Fruit fly (Drosophila melanogaster) whole organism, embryonic: Measurements from ENCODE around the gene pod1.

Experiments
- Asciz ChIP-seq: fragments of 200-800 bp; sonication (Bioruptor generic); optimal IDR thresholded peaks from 2 replicates; lab custom pipeline; 2017; ENCODE audit warnings: missing biosample characterization, mild to moderate bottlenecking, missing genetic modification characterization, missing genetic modification reagents
- CG10274 ChIP-seq: fragments of 200-800 bp; sonication (Bioruptor generic); optimal IDR thresholded peaks from 3 replicates; lab custom pipeline; 2017; ENCODE audit warnings: missing biosample characterization, mild to moderate bottlenecking, missing genetic modification characterization
- CG10462 ChIP-seq: fragments of 200-800 bp; sonication (Bioruptor generic); optimal IDR thresholded peaks from 2 replicates; lab custom pipeline; 2016; ENCODE audit warnings: missing biosample characterization, missing genetic modification characterization
- CG12219 ChIP-seq: fragments of 200-800 bp; sonication (Bioruptor generic); optimal IDR thresholded peaks from 3 replicates; lab custom pipeline; 2018; ENCODE audit warnings: missing biosample characterization, mild to moderate bottlenecking, missing genetic modification characterization
- CG12299 ChIP-seq: fragments of 200-800 bp; sonication (Bioruptor generic); optimal IDR thresholded peaks from 2 replicates; lab custom pipeline; 2018; ENCODE audit warnings: missing biosample characterization, mild to moderate bottlenecking, missing genetic modification characterization
- CG12391 ChIP-seq: fragments of 200-800 bp; sonication (Bioruptor generic); optimal IDR thresholded peaks from 3 replicates; lab custom pipeline; 2018; ENCODE audit warnings: missing biosample characterization, mild to moderate bottlenecking, missing genetic modification characterization, moderate library complexity
- CG14710 ChIP-seq: fragments of 200-800 bp; sonication (Bioruptor generic); optimal IDR thresholded peaks from 3 replicates; lab custom pipeline; 2019; ENCODE audit warnings: missing biosample characterization, mild to moderate bottlenecking, missing genetic modification characterization, moderate library complexity
- CG14860 ChIP-seq: fragments of 200-800 bp; sonication (Bioruptor generic); IDR thresholded peaks from 3 replicates; pipeline ENCODE4 v1.3.6; 2022; ENCODE audit warnings: missing biosample characterization, missing genetic modification characterization; ENCODE audit not compliant: partially characterized antibody
- CG15479 ChIP-seq: fragments of 200-800 bp; sonication (Bioruptor generic); optimal IDR thresholded peaks from 3 replicates; lab custom pipeline; 2019; ENCODE audit warnings: missing biosample characterization, mild to moderate bottlenecking, missing genetic modification characterization, moderate library complexity
- CG18011 ChIP-seq: fragments of 200-800 bp; sonication (Bioruptor generic); optimal IDR thresholded peaks from 2 replicates; lab custom pipeline; 2017; ENCODE audit warnings: missing biosample characterization, missing genetic modification characterization, mild to moderate bottlenecking, moderate library complexity, missing genotype
- CG2116 ChIP-seq: fragments of 200-800 bp; sonication (Bioruptor generic); optimal IDR thresholded peaks from 3 replicates; lab custom pipeline; 2018; ENCODE audit warnings: missing biosample characterization, mild to moderate bottlenecking, missing genetic modification characterization
- CG2678 ChIP-seq: fragments of 200-800 bp; sonication (Bioruptor generic); optimal IDR thresholded peaks from 3 replicates; lab custom pipeline; 2019; ENCODE audit warnings: missing biosample characterization, mild to moderate bottlenecking, missing genetic modification characterization, moderate library complexity
- CG30403 ChIP-seq: fragments of 200-800 bp; sonication (Bioruptor generic); optimal IDR thresholded peaks from 3 replicates; lab custom pipeline; 2016; ENCODE audit warnings: missing biosample characterization, missing genetic modification characterization
- CG3065 ChIP-seq: fragments of 200-800 bp; sonication (Bioruptor generic); optimal IDR thresholded peaks from 2 replicates; lab custom pipeline; 2016; ENCODE audit warnings: missing biosample characterization, missing genetic modification characterization
- CG31224 ChIP-seq: fragments of 200-800 bp; sonication (Bioruptor generic); IDR thresholded peaks from 2 replicates; pipeline ENCODE4 v1.3.6; 2022; ENCODE audit warnings: missing biosample characterization, missing genetic modification characterization
- CG3281 ChIP-seq: fragments of 200-800 bp; sonication (Bioruptor generic); optimal IDR thresholded peaks from 3 replicates; lab custom pipeline; 2017; ENCODE audit warnings: missing biosample characterization, mild to moderate bottlenecking, missing genetic modification characterization
- CG4282 ChIP-seq: fragments of 200-800 bp; sonication (Bioruptor generic); optimal IDR thresholded peaks from 2 replicates; lab custom pipeline; 2016; ENCODE audit warnings: missing biosample characterization, missing genetic modification characterization
- CG4617 ChIP-seq: fragments of 200-800 bp; sonication (Bioruptor generic); optimal IDR thresholded peaks from 3 replicates; lab custom pipeline; 2016; ENCODE audit warnings: missing biosample characterization, missing genetic modification characterization, borderline replicate concordance
- CG4707 ChIP-seq: fragments of 200-800 bp; sonication (Bioruptor generic); optimal IDR thresholded peaks from 2 replicates; lab custom pipeline; 2018; ENCODE audit warnings: missing biosample characterization, mild to moderate bottlenecking, missing genetic modification characterization, moderate library complexity
- CG4820 ChIP-seq: fragments of 200-800 bp; sonication (Bioruptor generic); optimal IDR thresholded peaks from 3 replicates; lab custom pipeline; 2016; ENCODE audit warnings: missing biosample characterization, missing genetic modification characterization
- CG5245 ChIP-seq: fragments of 200-800 bp; sonication (Bioruptor generic); optimal IDR thresholded peaks from 3 replicates; lab custom pipeline; 2016; ENCODE audit warnings: missing biosample characterization, missing genetic modification characterization
- CG6175 ChIP-seq: fragments of 200-800 bp; sonication (Bioruptor generic); IDR thresholded peaks from 3 replicates; pipeline ENCODE4 v1.3.6; 2022; ENCODE audit warnings: missing biosample characterization, missing genetic modification characterization
- CG6654 ChIP-seq: fragments of 200-800 bp; sonication (Bioruptor generic); optimal IDR thresholded peaks from 2 replicates; lab custom pipeline; 2017; ENCODE audit warnings: missing biosample characterization, mild to moderate bottlenecking, missing genetic modification characterization
- CG9727 ChIP-seq: fragments of 200-800 bp; sonication (Bioruptor generic); optimal IDR thresholded peaks from 3 replicates; lab custom pipeline; 2017; ENCODE audit warnings: missing biosample characterization, mild to moderate bottlenecking, missing genetic modification characterization
- D19A ChIP-seq: fragments of 200-800 bp; optimal IDR thresholded peaks from 3 replicates; lab custom pipeline; 2019; ENCODE audit warnings: missing biosample characterization, mild to moderate bottlenecking, missing genetic modification characterization, moderate library complexity
- D19B ChIP-seq: fragments of 200-800 bp; sonication (Bioruptor generic); optimal IDR thresholded peaks from 2 replicates; lab custom pipeline; 2017; ENCODE audit warnings: missing biosample characterization, mild to moderate bottlenecking, missing genetic modification characterization
- Dad ChIP-seq: fragments of 200-800 bp; sonication (Bioruptor generic); optimal IDR thresholded peaks from 3 replicates; lab custom pipeline; 2016; ENCODE audit warnings: missing biosample characterization, missing genetic modification characterization
- Drgx ChIP-seq: fragments of 200-800 bp; sonication (Bioruptor generic); IDR thresholded peaks from 2 replicates; pipeline ENCODE4 v1.3.6; 2022; ENCODE audit warnings: missing biosample characterization, missing genetic modification characterization
- Ets65A ChIP-seq: fragments of 200-800 bp; sonication (Bioruptor generic); peaks from one replicate; lab custom pipeline; 2016; ENCODE audit warnings: missing biosample characterization, missing genetic modification characterization
- Ets97D ChIP-seq: fragments of 200-800 bp; sonication (Bioruptor generic); optimal IDR thresholded peaks from 3 replicates; lab custom pipeline; 2016; ENCODE audit warnings: missing biosample characterization, missing genetic modification characterization
- Fer2 ChIP-seq: fragments of 200-800 bp; sonication (Bioruptor generic); optimal IDR thresholded peaks from 2 replicates; lab custom pipeline; 2018; ENCODE audit warnings: missing biosample characterization, mild to moderate bottlenecking, missing genetic modification characterization, moderate library complexity
- Hr3 ChIP-seq: fragments of 200-800 bp; sonication (Bioruptor generic); optimal IDR thresholded peaks from 3 replicates; lab custom pipeline; 2016; ENCODE audit warnings: missing biosample characterization, missing genetic modification characterization
- Mrtf ChIP-seq: fragments of 200-800 bp; sonication (Bioruptor generic); IDR thresholded peaks from 3 replicates; pipeline ENCODE4 v1.3.6; 2022; ENCODE audit warnings: missing biosample characterization, missing genetic modification characterization
- Myb ChIP-seq: fragments of 200-800 bp; sonication (Bioruptor generic); optimal IDR thresholded peaks from 2 replicates; lab custom pipeline; 2016; ENCODE audit warnings: missing biosample characterization, missing genetic modification characterization
- Sox102F ChIP-seq: fragments of 200-800 bp; sonication (Bioruptor generic); optimal IDR thresholded peaks from 2 replicates; lab custom pipeline; 2018; ENCODE audit warnings: missing biosample characterization, mild to moderate bottlenecking, missing genetic modification characterization, moderate library complexity
- Spps ChIP-seq: fragments of 200-800 bp; sonication (Bioruptor generic); optimal IDR thresholded peaks from 2 replicates; lab custom pipeline; 2018; ENCODE audit warnings: missing biosample characterization, mild to moderate bottlenecking, missing genetic modification characterization
- TFAM ChIP-seq: fragments of 200-800 bp; sonication (Bioruptor generic); optimal IDR thresholded peaks from 2 replicates; lab custom pipeline; 2017; ENCODE audit warnings: missing biosample characterization, missing genetic modification characterization, inconsistent platforms
- Taf1 ChIP-seq: fragments of 200-800 bp; sonication (Bioruptor generic); IDR thresholded peaks from 2 replicates; pipeline ENCODE4 v1.3.6; 2022; ENCODE audit warnings: missing biosample characterization, missing genetic modification characterization
- ac ChIP-seq: fragments of 200-800 bp; sonication (Bioruptor generic); optimal IDR thresholded peaks from 3 replicates; lab custom pipeline; 2017; ENCODE audit warnings: missing biosample characterization, mild to moderate bottlenecking, missing genetic modification characterization
- al ChIP-seq: fragments of 200-800 bp; sonication (Bioruptor generic); IDR thresholded peaks from 2 replicates; pipeline ENCODE4 v1.3.6; 2022; ENCODE audit warnings: missing biosample characterization, missing genetic modification characterization
- bbx ChIP-seq: fragments of 200-800 bp; sonication (Bioruptor generic); IDR thresholded peaks from 2 replicates; pipeline ENCODE4 v1.3.6; 2022; ENCODE audit warnings: missing biosample characterization, missing genetic modification characterization; ENCODE audit not compliant: partially characterized antibody
- cad ChIP-seq: fragments of >200 bp; optimal IDR thresholded peaks from 2 replicates; lab custom pipeline; 2017; ENCODE audit warnings: missing biosample characterization, missing genetic modification characterization
- cas ChIP-seq: fragments of 200-800 bp; sonication (Bioruptor generic); IDR thresholded peaks from 2 replicates; pipeline ENCODE4 v1.3.6; 2022; ENCODE audit warnings: missing biosample characterization, missing genetic modification characterization
- caup ChIP-seq: fragments of 200-800 bp; sonication (Bioruptor generic); optimal IDR thresholded peaks from 3 replicates; lab custom pipeline; 2017; ENCODE audit warnings: missing biosample characterization, mild to moderate bottlenecking, missing genetic modification characterization, moderate library complexity; ENCODE audit not compliant: severe bottlenecking
- dmrt99B ChIP-seq: fragments of 200-800 bp; sonication (Bioruptor generic); optimal IDR thresholded peaks from 2 replicates; lab custom pipeline; 2018; ENCODE audit warnings: missing biosample characterization, mild to moderate bottlenecking, missing genetic modification characterization, moderate library complexity
- hth ChIP-seq: fragments of >200 bp; optimal IDR thresholded peaks from 2 replicates; lab custom pipeline; 2017; ENCODE audit warnings: inconsistent platforms
- kni ChIP-seq: fragments of 200-800 bp; sonication (Bioruptor generic); optimal IDR thresholded peaks from 3 replicates; lab custom pipeline; 2017; ENCODE audit warnings: mild to moderate bottlenecking, missing biosample characterization, missing genetic modification reagents, missing genetic modification characterization
- otp ChIP-seq: fragments of 200-800 bp; sonication (Bioruptor generic); IDR thresholded peaks from 3 replicates; pipeline ENCODE4, ENCODE4 v1.3.6; 2022; ENCODE audit warnings: missing biosample characterization, missing genetic modification characterization
- sima ChIP-seq: fragments of 200-800 bp; sonication (Bioruptor generic); optimal IDR thresholded peaks from 2 replicates; lab custom pipeline; 2016; ENCODE audit warnings: missing biosample characterization, missing genetic modification characterization
- sisA ChIP-seq: fragments of 200-800 bp; sonication (Bioruptor generic); IDR thresholded peaks from 2 replicates; pipeline ENCODE4 v1.3.6; 2022; ENCODE audit warnings: missing biosample characterization, missing genetic modification characterization
- ssp ChIP-seq: fragments of 200-800 bp; sonication (Bioruptor generic); IDR thresholded peaks from 2 replicates; pipeline ENCODE4 v1.3.6; 2022; ENCODE audit warnings: missing biosample characterization, missing genetic modification characterization

Gene pod1

DNA sequence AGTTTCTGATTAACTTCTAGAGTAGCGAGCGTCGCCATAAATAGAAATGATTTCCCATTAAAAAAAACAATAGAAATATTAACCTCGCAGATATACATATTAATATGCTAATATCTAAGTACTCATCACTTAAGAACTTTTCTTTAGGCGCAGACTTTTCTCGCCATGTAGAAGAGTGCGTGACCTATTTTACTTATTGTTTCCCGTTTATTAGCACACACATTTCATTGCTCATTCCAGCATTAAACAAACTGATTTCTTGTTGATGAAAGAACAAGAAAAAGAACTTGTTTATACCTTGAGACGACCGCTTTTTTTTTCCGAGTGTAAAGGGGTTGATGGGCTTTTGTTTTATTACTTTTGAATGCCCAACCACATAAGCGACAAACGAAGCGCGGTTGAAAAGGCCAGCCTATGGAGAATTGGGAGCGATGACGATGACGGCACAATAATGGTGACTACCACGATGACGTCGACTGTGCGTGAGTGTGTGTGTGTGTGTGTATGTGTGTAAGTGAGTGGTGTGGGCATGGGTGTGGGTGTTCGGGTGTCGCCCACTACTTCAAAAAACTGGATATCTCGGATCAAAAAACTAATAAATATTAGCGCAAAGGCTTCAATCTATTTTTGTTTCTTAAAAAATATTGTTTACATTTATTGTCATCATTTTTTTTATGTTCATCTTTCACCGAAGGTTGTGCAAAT is 7.3 kb upstream of the pod1 start (continued):
- TF ChIP-seq Taf1 (GFP tag; lab: Robert Waterston, UW) (no peak), hth (lab: Kevin White, UChicago) (no peak), CG2116 (GFP tag; lab: Kevin White, UChicago) (no peak), bbx (GFP tag; lab: Robert Waterston, UW) (no peak), CG18011 (no peak), ssp (GFP tag; lab: Robert Waterston, UW) (no peak), Ets65A (GFP tag; lab: Kevin White, UChicago) (no peak), CG12219 (GFP tag; lab: Kevin White, UChicago) (no peak), CG2678 (tag; lab: Kevin White, UChicago) (peak; percentile 48), Fer2 (tag; lab: Kevin White, UChicago) (no peak), kni (GFP tag; lab: Kevin White, UChicago) (peak; percentile 3), CG4617 (GFP tag; lab: Kevin White, UChicago) (no peak), Mrtf (GFP tag; lab: Robert Waterston, UW) (no peak), CG10274 (GFP tag; lab: Kevin White, UChicago) (no peak), Sox102F (GFP tag; lab: Kevin White, UChicago) (peak; percentile 52), CG4707 (GFP tag; lab: Kevin White, UChicago) (no peak), CG12391 (tag; lab: Kevin White, UChicago) (peak; percentile 13), ac (no peak), CG15479 (no peak), Hr3 (GFP tag; lab: Kevin White, UChicago) (peak; percentile 21), CG30403 (GFP tag; lab: Kevin White, UChicago) (peak; percentile 33), TFAM (GFP tag; lab: Kevin White, UChicago) (no peak), Myb (GFP tag; lab: Kevin White, UChicago) (no peak), CG4820 (no peak), CG3281 (GFP tag; lab: Kevin White, UChicago) (no peak), Spps (tag; lab: Kevin White, UChicago) (no peak), D19A (tag; lab: Kevin White, UChicago) (no peak), D19B (GFP tag; lab: Kevin White, UChicago) (peak; percentile 11), Drgx (GFP tag; lab: Robert Waterston, UW) (no peak), al (GFP tag; lab: Robert Waterston, UW) (no peak), CG12299 (no peak), caup (GFP tag; lab: Kevin White, UChicago) (peak; percentile 1), CG9727 (peak; percentile 12), cas (GFP tag; lab: Robert Waterston, UW) (no peak), dmrt99B (tag; lab: Kevin White, UChicago) (peak; percentile 46), Ets97D (GFP tag; lab: Kevin White, UChicago) (no peak), CG31224 (GFP tag; lab: Robert Waterston, UW) (no peak), cad (GFP tag; lab: Kevin White, UChicago) (no peak), CG6654 (GFP tag; lab: Kevin White, UChicago) (no peak), sisA (GFP tag; lab: Robert Waterston, UW) (no peak), Dad (GFP tag; lab: Kevin White, UChicago) (no peak), otp (GFP tag; lab: Robert Waterston, UW) (no peak), CG14710 (no peak), CG14860 (GFP tag; lab: Robert Waterston, UW) (no peak), Asciz (GFP tag; lab: Kevin White, UChicago) (no peak), CG4282 (no peak), CG10462 (GFP tag; lab: Kevin White, UChicago) (no peak), CG6175 (GFP tag; lab: Robert Waterston, UW) (no peak), CG5245 (GFP tag; lab: Kevin White, UChicago) (no peak), sima (GFP tag; lab: Kevin White, UChicago) (no peak), CG3065 (GFP tag; lab: Kevin White, UChicago) (no peak)
